Worm (Caenorhabditis elegans) whole organism, late embryonic: ENCODE results near the gene C29F9.2.

Experiments used
- ref-2 ChIP-seq: sonication (generic microtip); optimal IDR thresholded peaks from 2 replicates; lab custom pipeline; 2016; ENCODE audit warnings: missing genetic modification characterization, missing compliant biosample characterization

Gene C29F9.2

DNA sequence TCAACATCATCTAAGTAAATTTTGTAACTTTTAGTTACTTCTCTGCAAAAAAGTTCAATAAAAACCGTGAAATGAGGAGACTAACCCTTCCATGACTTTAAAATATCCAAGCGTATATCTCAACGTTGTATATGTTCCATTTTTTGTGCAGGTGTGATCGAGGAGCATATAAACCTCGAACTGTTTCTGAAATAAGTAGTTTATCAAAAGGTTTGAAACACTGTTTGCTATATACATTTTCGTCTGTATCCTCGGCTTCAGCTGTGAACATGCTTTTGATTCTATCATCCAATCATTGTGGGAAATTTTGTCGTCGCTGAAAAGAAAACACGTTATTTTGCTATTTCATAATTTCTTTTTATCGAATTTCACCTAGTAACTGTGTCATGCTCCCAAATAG lies 50.2 kb downstream of the C29F9.2 start, which contains the start of gene F40G9.5:
TSS of gene F40G9.5 (plus strand) at position 301 of the 400 bp plus-strand sequence.
- TF ChIP-seq ref-2 (tag; lab: Kevin White, UChicago): no peak
